Fruit fly (Drosophila melanogaster) whole organism, pupa: ENCODE results near the gene CG31406.

ENCODE experiments used
- CG10348 ChIP-seq: fragments of 200-800 bp; sonication (Bioruptor generic); IDR thresholded peaks from 2 replicates; pipeline ENCODE4 v1.3.6; 2022; ENCODE audit warnings: missing biosample characterization, missing genetic modification characterization
- CG12605 ChIP-seq: fragments of 200-800 bp; sonication (Bioruptor generic); IDR thresholded peaks from 2 replicates; pipeline ENCODE4 v1.3.6; 2022; ENCODE audit warnings: missing biosample characterization, missing genetic modification characterization
- CG14655 ChIP-seq: fragments of 200-800 bp; sonication (Bioruptor generic); optimal IDR thresholded peaks from 3 replicates; lab custom pipeline; 2017; ENCODE audit warnings: mild to moderate bottlenecking, missing biosample characterization, missing genetic modification reagents, missing genetic modification characterization
- CG32121 ChIP-seq: fragments of 200-800 bp; sonication (Bioruptor generic); IDR thresholded peaks from 2 replicates; pipeline ENCODE4 v1.3.6; 2022; ENCODE audit warnings: missing biosample characterization, missing genetic modification characterization
- CG34367 ChIP-seq: fragments of 200-800 bp; sonication (Bioruptor generic); optimal IDR thresholded peaks from 2 replicates; lab custom pipeline; 2018; ENCODE audit warnings: missing biosample characterization, mild to moderate bottlenecking, missing genetic modification characterization
- D1 ChIP-seq: fragments of 200-800 bp; sonication (Bioruptor generic); optimal IDR thresholded peaks from 2 replicates; lab custom pipeline; 2018; ENCODE audit warnings: missing biosample characterization, mild to moderate bottlenecking, missing genetic modification characterization, moderate library complexity
- Pif1A ChIP-seq: fragments of 200-800 bp; sonication (Bioruptor generic); optimal IDR thresholded peaks from 3 replicates; lab custom pipeline; 2016; ENCODE audit warnings: missing biosample characterization, missing genetic modification characterization
- Snoo ChIP-seq: fragments of 200-800 bp; sonication (Bioruptor generic); optimal IDR thresholded peaks from 3 replicates; lab custom pipeline; 2017; ENCODE audit warnings: missing biosample characterization, mild to moderate bottlenecking, missing genetic modification characterization, inconsistent platforms
- rn ChIP-seq: fragments of 200-800 bp; sonication (Bioruptor generic); IDR thresholded peaks from 2 replicates; pipeline ENCODE4 v1.3.6; 2022; ENCODE audit warnings: missing biosample characterization, missing genetic modification characterization

DNA sequence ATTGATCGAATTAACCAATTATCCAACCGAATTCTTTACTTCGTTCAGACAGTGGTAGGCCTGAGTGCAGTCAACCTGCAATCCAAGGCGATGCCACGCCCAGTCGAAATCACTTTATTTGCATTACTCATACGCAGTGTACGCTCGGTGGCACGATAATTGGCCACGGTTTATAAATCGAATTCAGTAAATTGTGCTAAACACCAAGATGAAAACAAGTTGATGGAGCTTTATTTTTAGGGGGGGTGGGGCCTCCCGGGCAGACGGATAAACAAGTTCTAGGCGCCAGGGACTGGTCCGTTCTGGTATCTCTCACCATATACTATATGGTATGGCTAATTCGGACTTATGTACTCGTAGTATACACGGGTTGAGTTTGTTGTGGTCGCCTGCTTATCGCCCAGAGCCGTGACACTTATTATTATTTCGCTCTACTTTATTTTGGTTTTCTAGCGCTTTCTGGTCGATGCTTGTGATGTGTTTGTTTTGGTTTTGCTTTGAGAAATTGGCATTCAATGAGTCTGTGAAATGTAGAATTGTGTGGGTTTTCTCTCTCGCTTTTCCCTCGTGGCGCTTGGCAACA, 46.8 kb downstream of the CG31406 start:
- no peak for TF ChIP-seq CG12605
- TF ChIP-seq Snoo (tag; lab: Kevin White, UChicago), result no peak
- TF ChIP-seq CG32121 (GFP tag; lab: Robert Waterston, UW), result no peak
- TF ChIP-seq Pif1A (GFP tag; lab: Kevin White, UChicago), result no peak
- no peak for TF ChIP-seq CG34367 (tag; lab: Kevin White, UChicago)
- no peak for TF ChIP-seq CG14655 (GFP tag; lab: Kevin White, UChicago)
- no peak for TF ChIP-seq rn (GFP tag; lab: Robert Waterston, UW)
- no peak for TF ChIP-seq CG10348 (GFP tag; lab: Robert Waterston, UW)
- no peak for TF ChIP-seq D1
